Fruit fly (Drosophila melanogaster): ENCODE measurements around the gene Nepl16.

Gene Nepl16

dm6 chr3R:25069569-25069968 lies 42.7 kb downstream of the Nepl16 start, which contains the start of the genes Stt3B and CG11839 (continued):
- TF ChIP-seq sim (GFP tag; IDR thresholded peaks at IDR 0.05): no peak
- peak; percentile 1 for TF ChIP-seq CG17912 (GFP tag; optimal IDR thresholded peaks at IDR 0.05)
- TF ChIP-seq Deaf1 (tag; optimal IDR thresholded peaks at IDR 0.05): no peak
- peak; percentile 49 for TF ChIP-seq CG16863 (GFP tag; optimal IDR thresholded peaks at IDR 0.05)
- TF ChIP-seq Mes4 (GFP tag; optimal IDR thresholded peaks at IDR 0.05): peak; percentile 53
- peak; percentile 70 for TF ChIP-seq CG7372 (GFP tag; IDR thresholded peaks at IDR 0.05)
- TF ChIP-seq CG2116 (GFP tag; optimal IDR thresholded peaks at IDR 0.05): peak; percentile 85
- no peak for TF ChIP-seq Vsx1 (GFP tag; optimal IDR thresholded peaks at IDR 0.05)
- peak; percentile 68 for TF ChIP-seq CG3163 (GFP tag; optimal IDR thresholded peaks at IDR 0.05)
- TF ChIP-seq Max (GFP tag; optimal IDR thresholded peaks at IDR 0.05): peak; percentile 77
- TF ChIP-seq CG4404 (GFP tag; IDR thresholded peaks at IDR 0.05): no peak; the same call in none of the 2 replicates
- TF ChIP-seq CG10543 (GFP tag; optimal IDR thresholded peaks at IDR 0.05): no peak
- TF ChIP-seq vfl (GFP tag; optimal IDR thresholded peaks at IDR 0.05): peak; percentile 77
- peak; percentile 89 for TF ChIP-seq inv (GFP tag; IDR thresholded peaks at IDR 0.05; ENCODE audit: partially characterized antibody)
- TF ChIP-seq CG10654 (GFP tag; optimal IDR thresholded peaks at IDR 0.05): peak; percentile 70
- TF ChIP-seq Camta (GFP tag; optimal IDR thresholded peaks at IDR 0.05): peak; percentile 74
- TF ChIP-seq croc (GFP tag; conservative IDR thresholded peaks at IDR 0.05): no peak; the same call in 1 of the 3 replicates
- TF ChIP-seq Sry-δ (GFP tag; optimal IDR thresholded peaks at IDR 0.05): peak; percentile 97
- TF ChIP-seq yki (optimal IDR thresholded peaks at IDR 0.05): no peak
- peak; percentile 74 for TF ChIP-seq CG9609 (GFP tag; optimal IDR thresholded peaks at IDR 0.05)
- no peak for TF ChIP-seq Awh (GFP tag; IDR thresholded peaks at IDR 0.05)
- TF ChIP-seq MESR4 (GFP tag; optimal IDR thresholded peaks at IDR 0.05): peak; percentile 46
- TF ChIP-seq bigmax (GFP tag; optimal IDR thresholded peaks at IDR 0.05): no peak
- TF ChIP-seq vvl (GFP tag; IDR thresholded peaks at IDR 0.05): peak; percentile 68
- peak; percentile 85 for TF ChIP-seq HmgD (GFP tag; optimal IDR thresholded peaks at IDR 0.05)
- peak; percentile 71 for TF ChIP-seq CG9437 (GFP tag; optimal IDR thresholded peaks at IDR 0.05)
- peak; percentile 96 for TF ChIP-seq Med (GFP tag)
- TF ChIP-seq dysf (GFP tag; IDR thresholded peaks at IDR 0.05): peak; percentile 71; the same call in 2 of the 3 replicates
- TF ChIP-seq CG18764 (GFP tag; optimal IDR thresholded peaks at IDR 0.05): peak; percentile 60
- TF ChIP-seq CG16815 (GFP tag; optimal IDR thresholded peaks at IDR 0.05): no peak
- no peak for TF ChIP-seq odd (GFP tag; optimal IDR thresholded peaks at IDR 0.05)
- TF ChIP-seq seq (GFP tag; IDR thresholded peaks at IDR 0.05): no peak
- peak; percentile 19 for TF ChIP-seq tup (GFP tag; optimal IDR thresholded peaks at IDR 0.05)
- peak; percentile 30 for TF ChIP-seq trh (GFP tag; optimal IDR thresholded peaks at IDR 0.05)
- TF ChIP-seq Bgb (GFP tag; IDR thresholded peaks at IDR 0.05; ENCODE audit: partially characterized antibody): peak; percentile 91
- no peak for TF ChIP-seq Lhr (GFP tag; optimal IDR thresholded peaks at IDR 0.05)
- peak; percentile 79 for TF ChIP-seq YL-1 (GFP tag; optimal IDR thresholded peaks at IDR 0.05)
- TF ChIP-seq p53 (GFP tag; optimal IDR thresholded peaks at IDR 0.05): no peak
- TF ChIP-seq pan (optimal IDR thresholded peaks at IDR 0.05): no peak
- peak in 1 of 2 experiments; percentile 50 for TF ChIP-seq pan (GFP tag; optimal IDR thresholded peaks at IDR 0.05 in 1 of 2, IDR thresholded peaks at IDR 0.05 in 1 of 2)
- TF ChIP-seq schlank (tag; optimal IDR thresholded peaks at IDR 0.05): peak; percentile 18
- TF ChIP-seq grn (GFP tag; optimal IDR thresholded peaks at IDR 0.05): no peak
- TF ChIP-seq CG2199 (GFP tag; IDR thresholded peaks at IDR 0.05): 0 out of 3 replicates have a peak, but pooled peaks have one; percentile 29
- no peak for TF ChIP-seq CG4360 (GFP tag; IDR thresholded peaks at IDR 0.05)
- TF ChIP-seq CG12236 (GFP tag; optimal IDR thresholded peaks at IDR 0.05): peak; percentile 46
- TF ChIP-seq CG10321 (GFP tag; IDR thresholded peaks at IDR 0.05): no peak
- TF ChIP-seq so (GFP tag; IDR thresholded peaks at IDR 0.05): peak; percentile 25; the same call in 1 of the 3 replicates
- no peak for TF ChIP-seq bsh (GFP tag; optimal IDR thresholded peaks at IDR 0.05)
- peak; percentile 4 for TF ChIP-seq CG6765 (GFP tag; optimal IDR thresholded peaks at IDR 0.05)
- TF ChIP-seq Bdp1 (GFP tag; optimal IDR thresholded peaks at IDR 0.05): peak; percentile 60
- peak; percentile 69 for TF ChIP-seq CG1602 (GFP tag; optimal IDR thresholded peaks at IDR 0.05)
- no peak for TF ChIP-seq Gsc (GFP tag; IDR thresholded peaks at IDR 0.05)
